Worm (Caenorhabditis elegans): ENCODE results near the gene K08C7.4.

DNA sequence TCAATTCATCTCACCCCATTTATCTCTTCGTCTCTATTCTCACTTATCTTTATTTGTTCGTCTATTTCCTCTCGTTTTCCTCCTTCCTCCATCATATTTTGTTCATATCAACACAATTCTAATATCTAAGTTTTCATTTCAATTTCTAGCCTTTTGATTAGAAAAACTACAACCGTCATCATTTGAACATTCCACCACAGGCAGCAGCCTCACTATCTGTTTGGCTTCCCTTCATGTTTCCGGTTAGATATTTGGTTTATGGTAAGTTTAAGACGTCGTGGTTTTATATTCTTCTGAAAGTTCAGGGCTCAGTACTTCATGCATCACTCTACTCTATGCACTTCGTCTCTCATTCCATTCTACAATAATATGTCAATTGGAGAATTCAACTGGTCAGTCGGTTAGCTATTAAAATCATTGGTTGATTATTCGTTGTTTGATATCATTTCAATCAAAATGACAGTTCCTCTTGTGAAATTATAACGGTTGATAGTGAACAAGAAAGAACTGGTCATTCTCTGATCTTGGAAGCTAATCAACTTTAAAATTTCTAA is 23.4 kb downstream of the K08C7.4 start, which contains the start of gene K08C7.1:
- no peak for TF ChIP-seq ama-1 (optimal IDR thresholded peaks at IDR 0.05)
- no peak for TF ChIP-seq pag-3 (tag; optimal IDR thresholded peaks at IDR 0.05; ENCODE audit: borderline replicate concordance, insufficient read depth)
- TF ChIP-seq elt-3 (tag; optimal IDR thresholded peaks at IDR 0.05) = no peak
- no peak for TF ChIP-seq lir-3 (tag; optimal IDR thresholded peaks at IDR 0.05; ENCODE audit: poor library complexity)
- TF ChIP-seq zag-1 (tag; optimal IDR thresholded peaks at IDR 0.05) = no peak
- no peak for TF ChIP-seq pax-3 (tag; optimal IDR thresholded peaks at IDR 0.05)
- no peak for TF ChIP-seq unc-98 (GFP tag; IDR thresholded peaks at IDR 0.05)
- TF ChIP-seq nhr-76 (tag; optimal IDR thresholded peaks at IDR 0.05) = no peak
- TF ChIP-seq ztf-4 (tag; optimal IDR thresholded peaks at IDR 0.05) = no peak
- no peak for TF ChIP-seq sox-4 (tag; optimal IDR thresholded peaks at IDR 0.05)
- TF ChIP-seq F16B12.6 (tag; optimal IDR thresholded peaks at IDR 0.05) = no peak
- no peak for TF ChIP-seq tbx-2 (tag; optimal IDR thresholded peaks at IDR 0.05)
- no peak for TF ChIP-seq rnt-1 (tag; optimal IDR thresholded peaks at IDR 0.05)
- no peak for TF ChIP-seq mef-2 (tag; optimal IDR thresholded peaks at IDR 0.05)

Measured in whole organism, L1 larva.